Worm (Caenorhabditis elegans) whole organism, early embryonic: ENCODE measurements around the gene ung-1.

Experiments used
- ama-1 ChIP-seq: fragments of 150-350 bp; optimal IDR thresholded peaks from 2 replicates; lab custom pipeline; 2014
- ceh-36 ChIP-seq: sonication (generic microtip); optimal IDR thresholded peaks from 2 replicates; lab custom pipeline; 2016; ENCODE audit warnings: missing genetic modification characterization, inconsistent platforms, missing compliant biosample characterization
- ets-7 ChIP-seq: sonication (generic microtip); optimal IDR thresholded peaks from 2 replicates; lab custom pipeline; 2016; ENCODE audit warnings: missing genotype, missing genetic modification characterization, missing compliant biosample characterization
- flt-1 ChIP-seq: fragments of 200-800 bp; sonication (Bioruptor generic); IDR thresholded peaks from 2 replicates; pipeline ENCODE4 v1.3.6; 2022; ENCODE audit warnings: missing genetic modification characterization, missing compliant biosample characterization
- scrt-1 ChIP-seq: fragments of 200-800 bp; sonication (Bioruptor generic); IDR thresholded peaks from 2 replicates; pipeline ENCODE4 v1.3.6; 2022; ENCODE audit warnings: missing genetic modification characterization, missing compliant biosample characterization
- sea-1 ChIP-seq: fragments of 200-800 bp; sonication (Bioruptor generic); conservative IDR thresholded peaks from 2 replicates; pipeline ENCODE4 v1.3.6; 2022; ENCODE audit warnings: missing genetic modification characterization, missing compliant biosample characterization
- tbx-11 ChIP-seq: fragments of 200-800 bp; sonication (Bioruptor generic); IDR thresholded peaks from 2 replicates; pipeline ENCODE4 v1.3.6; 2022; ENCODE audit warnings: missing genetic modification characterization, missing compliant biosample characterization

DNA sequence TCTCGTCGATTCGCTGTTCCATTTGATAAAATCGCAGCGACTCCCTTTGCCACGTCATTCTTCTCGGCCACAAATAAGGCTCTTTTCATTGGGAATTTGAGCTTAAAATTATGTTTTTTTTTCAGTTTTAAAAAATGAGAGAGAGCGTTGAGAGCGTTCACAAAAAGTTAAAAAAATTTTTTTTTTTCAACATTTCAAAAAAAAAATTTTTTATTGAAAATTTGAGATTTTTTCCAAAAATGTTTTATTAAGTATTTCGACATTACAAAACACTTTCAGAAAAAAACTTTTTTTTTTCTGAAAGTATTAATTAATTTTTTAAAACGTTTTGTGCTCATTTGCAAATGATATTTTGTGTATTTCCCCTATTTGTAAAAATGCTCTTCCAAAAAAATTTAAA lies 13.8 kb downstream of the ung-1 start, which contains the start of gene top-3:
- no peak for TF ChIP-seq sea-1 (GFP tag; lab: Robert Waterston, UW)
- no peak for TF ChIP-seq ets-7
- no peak for TF ChIP-seq ceh-36 (tag; lab: Kevin White, UChicago)
- no peak for TF ChIP-seq flt-1
- no peak for TF ChIP-seq tbx-11 (GFP tag; lab: Robert Waterston, UW)
- no peak for TF ChIP-seq ama-1 (lab: Kevin White, UChicago)
- no peak for TF ChIP-seq scrt-1 (GFP tag; lab: Robert Waterston, UW)
